Fruit fly (Drosophila melanogaster): ENCODE data around the gene CG5011.

Gene CG5011

DNA sequence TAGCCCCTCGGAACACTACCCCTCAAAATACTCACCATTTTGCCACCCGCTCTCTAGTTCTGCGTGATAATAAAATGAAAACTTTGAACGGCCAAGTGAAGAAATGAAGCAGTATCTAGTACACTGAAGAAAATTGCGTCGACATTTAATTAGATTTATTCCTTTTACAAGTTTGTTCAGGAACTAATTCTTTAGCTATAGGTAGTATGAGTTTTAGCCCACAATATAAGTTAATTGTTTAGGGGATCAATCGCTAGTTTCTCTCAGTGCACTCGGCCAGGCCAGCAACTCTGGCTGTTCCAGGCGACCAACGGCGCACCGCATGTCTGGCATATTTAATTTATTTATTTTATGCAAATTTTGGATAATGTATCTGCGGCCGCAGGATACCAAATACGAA lies 30.2 kb downstream of the CG5011 start:
- TF ChIP-seq CG3407 (GFP tag; optimal IDR thresholded peaks at IDR 0.05): no peak
- TF ChIP-seq CG13424 (tag; optimal IDR thresholded peaks at IDR 0.05): peak; percentile 22
- no peak for TF ChIP-seq CG10979 (tag; optimal IDR thresholded peaks at IDR 0.05)
- TF ChIP-seq CG17359 (tag; optimal IDR thresholded peaks at IDR 0.05): peak; percentile 37
- TF ChIP-seq fd102C (GFP tag; optimal IDR thresholded peaks at IDR 0.05): no peak
- TF ChIP-seq CG6683 (GFP tag; optimal IDR thresholded peaks at IDR 0.05): no peak
- peak; percentile 37; the same call in 1 of the 2 replicates for TF ChIP-seq CG31441 (GFP tag; IDR thresholded peaks at IDR 0.05)
- no peak for TF ChIP-seq disco-r (GFP tag; optimal IDR thresholded peaks at IDR 0.05)
- TF ChIP-seq B-H1 (GFP tag; IDR thresholded peaks at IDR 0.05): no peak
- TF ChIP-seq CG8089 (GFP tag; optimal IDR thresholded peaks at IDR 0.05): no peak
- no peak for TF ChIP-seq CG15479 (GFP tag; optimal IDR thresholded peaks at IDR 0.05)
- TF ChIP-seq esg (GFP tag; conservative IDR thresholded peaks at IDR 0.05): 0 out of 2 replicates have a peak, but pooled peaks have one; percentile 35
- no peak for TF ChIP-seq CG16813 (GFP tag; IDR thresholded peaks at IDR 0.05; ENCODE audit: partially characterized antibody)
- no peak for TF ChIP-seq Dp (GFP tag; optimal IDR thresholded peaks at IDR 0.05)
- no peak for TF ChIP-seq Bteb2 (GFP tag; optimal IDR thresholded peaks at IDR 0.05)
- no peak for TF ChIP-seq CG18011 (GFP tag; optimal IDR thresholded peaks at IDR 0.05)
- peak; percentile 25; the same call in 1 of the 2 replicates for TF ChIP-seq CG14441 (GFP tag; IDR thresholded peaks at IDR 0.05)
- TF ChIP-seq CG7745 (tag; optimal IDR thresholded peaks at IDR 0.05): no peak
- peak; percentile 42 for TF ChIP-seq Fer3 (tag; optimal IDR thresholded peaks at IDR 0.05)
- no peak for TF ChIP-seq CG34422 (GFP tag; IDR thresholded peaks at IDR 0.05)
- TF ChIP-seq Atf-2 (GFP tag; optimal IDR thresholded peaks at IDR 0.05): no peak
- no peak for TF ChIP-seq CG6854 (GFP tag; optimal IDR thresholded peaks at IDR 0.05)
- TF ChIP-seq dimm (GFP tag; IDR thresholded peaks at IDR 0.05): 0 out of 2 replicates have a peak, but pooled peaks have one; percentile 23
- no peak for TF ChIP-seq ATbp (GFP tag; optimal IDR thresholded peaks at IDR 0.05)
- no peak for TF ChIP-seq ro (GFP tag; IDR thresholded peaks at IDR 0.05)
- TF ChIP-seq ftz-f1 (GFP tag; optimal IDR thresholded peaks at IDR 0.05): no peak
- TF ChIP-seq nerfin-2 (GFP tag; IDR thresholded peaks at IDR 0.05; ENCODE audit: partially characterized antibody): no peak
- no peak for TF ChIP-seq run (tag; optimal IDR thresholded peaks at IDR 0.05)
- TF ChIP-seq CG17612 (GFP tag; IDR thresholded peaks at IDR 0.05): no peak
- no peak for TF ChIP-seq ac (GFP tag; optimal IDR thresholded peaks at IDR 0.05)
- TF ChIP-seq Eip74EF (GFP tag; optimal IDR thresholded peaks at IDR 0.05): no peak
- TF ChIP-seq CG8290 (GFP tag; optimal IDR thresholded peaks at IDR 0.05): no peak
- peak in 1 of 2 experiments; percentile 47 for TF ChIP-seq CG8290 (tag; optimal IDR thresholded peaks at IDR 0.05)
- no peak for TF ChIP-seq dan (GFP tag; IDR thresholded peaks at IDR 0.05)
- no peak for TF ChIP-seq Doc2 (GFP tag; IDR thresholded peaks at IDR 0.05)
- TF ChIP-seq vfl (GFP tag; optimal IDR thresholded peaks at IDR 0.05): no peak
- TF ChIP-seq vvl (GFP tag; IDR thresholded peaks at IDR 0.05): peak; percentile 47; the same call in 1 of the 2 replicates
- no peak for TF ChIP-seq fd3F (GFP tag; optimal IDR thresholded peaks at IDR 0.05)
- no peak for TF ChIP-seq Taf1 (GFP tag; IDR thresholded peaks at IDR 0.05)
- no peak for TF ChIP-seq pan (optimal IDR thresholded peaks at IDR 0.05)
- no peak for TF ChIP-seq pan (GFP tag; optimal IDR thresholded peaks at IDR 0.05 in 1 of 2, IDR thresholded peaks at IDR 0.05 in 1 of 2)
- no peak for TF ChIP-seq CG30020 (tag; optimal IDR thresholded peaks at IDR 0.05)
- TF ChIP-seq YL-1 (GFP tag; optimal IDR thresholded peaks at IDR 0.05): no peak
- TF ChIP-seq CG8478 (optimal IDR thresholded peaks at IDR 0.05): no peak
- TF ChIP-seq CG11695 (GFP tag; IDR thresholded peaks at IDR 0.05): 0 out of 3 replicates have a peak, but pooled peaks have one; percentile 10
- peak; percentile 37; the same call in 1 of the 2 replicates for TF ChIP-seq ap (GFP tag; IDR thresholded peaks at IDR 0.05)
- no peak for TF ChIP-seq gt (GFP tag; IDR thresholded peaks at IDR 0.05)
- peak; percentile 16 for TF ChIP-seq phol (tag; optimal IDR thresholded peaks at IDR 0.05)
- no peak for TF ChIP-seq nau (GFP tag; optimal IDR thresholded peaks at IDR 0.05)
- TF ChIP-seq slou (GFP tag; optimal IDR thresholded peaks at IDR 0.05): no peak
- no peak for TF ChIP-seq toy (GFP tag; IDR thresholded peaks at IDR 0.05)
- 0 out of 2 replicates have a peak, but pooled peaks have one; percentile 14 for TF ChIP-seq sob (GFP tag; IDR thresholded peaks at IDR 0.05)

Measured in whole organism, embryonic.